Worm (Caenorhabditis elegans): ENCODE results near the gene tomm-40.

The tomm-40 gene

ce11 chrII:8938907-8939622 is 34.3 kb downstream of the tomm-40 start:
- TF ChIP-seq B0310.2 (tag; optimal IDR thresholded peaks at IDR 0.05), result no peak
- TF ChIP-seq scrt-1 (GFP tag; IDR thresholded peaks at IDR 0.05), result no peak
- no peak for TF ChIP-seq F13C5.2 (tag; optimal IDR thresholded peaks at IDR 0.05)
- no peak for TF ChIP-seq pes-1 (GFP tag; IDR thresholded peaks at IDR 0.05)
- no peak for TF ChIP-seq tbx-37 (GFP tag; conservative IDR thresholded peaks at IDR 0.05)
- TF ChIP-seq tra-4 (tag; optimal IDR thresholded peaks at IDR 0.05), result no peak
- no peak for TF ChIP-seq flt-1 (GFP tag; IDR thresholded peaks at IDR 0.05)
- TF ChIP-seq tbx-11 (GFP tag; IDR thresholded peaks at IDR 0.05), result no peak
- no peak for TF ChIP-seq aly-1 (tag; optimal IDR thresholded peaks at IDR 0.05)
- no peak for TF ChIP-seq ceh-36 (tag; optimal IDR thresholded peaks at IDR 0.05)
- no peak for TF ChIP-seq hmbx-1 (tag; optimal IDR thresholded peaks at IDR 0.05)
- TF ChIP-seq hnd-1 (tag; optimal IDR thresholded peaks at IDR 0.05), result no peak
- TF ChIP-seq sea-1 (GFP tag; conservative IDR thresholded peaks at IDR 0.05), result no peak
- TF ChIP-seq ama-1 (optimal IDR thresholded peaks at IDR 0.05), result no peak
- TF ChIP-seq hmg-4 (GFP tag; optimal IDR thresholded peaks at IDR 0.05), result no peak
- TF ChIP-seq ceh-13 (GFP tag; optimal IDR thresholded peaks at IDR 0.05), result no peak
- no peak for TF ChIP-seq ets-7 (tag; optimal IDR thresholded peaks at IDR 0.05)

ce11 chrII:8933693-8934432 is 39.5 kb downstream of the tomm-40 start, which contains the start of gene T21B10.3:
TSS of gene T21B10.3 (plus strand) at chrII:8934382.
- TF ChIP-seq ceh-36 (tag; optimal IDR thresholded peaks at IDR 0.05) (no peak), ets-7 (tag; optimal IDR thresholded peaks at IDR 0.05) (no peak), sea-1 (GFP tag; conservative IDR thresholded peaks at IDR 0.05) (no peak), hmg-4 (GFP tag; optimal IDR thresholded peaks at IDR 0.05) (no peak), hnd-1 (tag; optimal IDR thresholded peaks at IDR 0.05) (no peak), aly-1 (tag; optimal IDR thresholded peaks at IDR 0.05) (no peak), tbx-11 (GFP tag; IDR thresholded peaks at IDR 0.05) (no peak), tbx-37 (GFP tag; conservative IDR thresholded peaks at IDR 0.05) (no peak), ceh-13 (GFP tag; optimal IDR thresholded peaks at IDR 0.05) (no peak)

ce11 chrII:8932392-8932791 is 41.0 kb downstream of the tomm-40 start:
- TF ChIP-seq pes-1 (GFP tag; IDR thresholded peaks at IDR 0.05) (no peak), ceh-13 (GFP tag; optimal IDR thresholded peaks at IDR 0.05) (no peak), tra-4 (tag; optimal IDR thresholded peaks at IDR 0.05) (no peak), hmbx-1 (tag; optimal IDR thresholded peaks at IDR 0.05) (no peak), scrt-1 (GFP tag; IDR thresholded peaks at IDR 0.05) (no peak), ceh-36 (tag; optimal IDR thresholded peaks at IDR 0.05) (no peak), B0310.2 (tag; optimal IDR thresholded peaks at IDR 0.05) (no peak), hmg-4 (GFP tag; optimal IDR thresholded peaks at IDR 0.05) (no peak), ama-1 (optimal IDR thresholded peaks at IDR 0.05) (no peak), F13C5.2 (tag; optimal IDR thresholded peaks at IDR 0.05) (no peak)

- no peak for TF ChIP-seq pes-1 (GFP tag; IDR thresholded peaks at IDR 0.05)
- no peak for TF ChIP-seq tbx-37 (GFP tag; conservative IDR thresholded peaks at IDR 0.05)
- no peak for TF ChIP-seq hmg-4 (GFP tag; optimal IDR thresholded peaks at IDR 0.05)
- no peak for TF ChIP-seq ama-1 (optimal IDR thresholded peaks at IDR 0.05)
- no peak for TF ChIP-seq tbx-11 (GFP tag; IDR thresholded peaks at IDR 0.05)
- no peak for TF ChIP-seq ceh-36 (tag; optimal IDR thresholded peaks at IDR 0.05)
- TF ChIP-seq B0310.2 (tag; optimal IDR thresholded peaks at IDR 0.05), result no peak
- TF ChIP-seq hnd-1 (tag; optimal IDR thresholded peaks at IDR 0.05), result no peak
- no peak for TF ChIP-seq sea-1 (GFP tag; conservative IDR thresholded peaks at IDR 0.05)
- no peak for TF ChIP-seq aly-1 (tag; optimal IDR thresholded peaks at IDR 0.05)
- TF ChIP-seq scrt-1 (GFP tag; IDR thresholded peaks at IDR 0.05), result no peak
- no peak for TF ChIP-seq flt-1 (GFP tag; IDR thresholded peaks at IDR 0.05)
- no peak for TF ChIP-seq tra-4 (tag; optimal IDR thresholded peaks at IDR 0.05)
- no peak for TF ChIP-seq ceh-13 (GFP tag; optimal IDR thresholded peaks at IDR 0.05)
- TF ChIP-seq ets-7 (tag; optimal IDR thresholded peaks at IDR 0.05), result no peak
- TF ChIP-seq F13C5.2 (tag; optimal IDR thresholded peaks at IDR 0.05), result no peak
- no peak for TF ChIP-seq hmbx-1 (tag; optimal IDR thresholded peaks at IDR 0.05)
Measured at ce11 chrII:8931405-8932149, 41.8 kb downstream of the tomm-40 start.

ce11 chrII:8930763-8931162 is 42.6 kb downstream of the tomm-40 start, which contains the start of gene enol-1:
TSS of gene enol-1 (plus strand) at chrII:8930997.
- TF ChIP-seq tbx-37 (GFP tag; conservative IDR thresholded peaks at IDR 0.05) (no peak), aly-1 (tag; optimal IDR thresholded peaks at IDR 0.05) (no peak), tbx-11 (GFP tag; IDR thresholded peaks at IDR 0.05) (no peak), tra-4 (tag; optimal IDR thresholded peaks at IDR 0.05) (no peak)

ce11 chrII:8929771-8930170 is 43.6 kb downstream of the tomm-40 start, which contains the start of gene mrpl-50:
TSS of gene mrpl-50 (plus strand) at chrII:8929841.
- no peak for TF ChIP-seq flt-1 (GFP tag; IDR thresholded peaks at IDR 0.05)
- no peak for TF ChIP-seq tbx-37 (GFP tag; conservative IDR thresholded peaks at IDR 0.05)
- TF ChIP-seq sea-1 (GFP tag; conservative IDR thresholded peaks at IDR 0.05), result no peak
- TF ChIP-seq tra-4 (tag; optimal IDR thresholded peaks at IDR 0.05), result peak; percentile 22

ce11 chrII:8927253-8927791 is 46.0 kb downstream of the tomm-40 start, which contains the start of gene cct-2:
TSS of gene cct-2 (plus strand) at chrII:8927741.
- TF ChIP-seq tra-4 (tag; optimal IDR thresholded peaks at IDR 0.05) (no peak), B0310.2 (tag; optimal IDR thresholded peaks at IDR 0.05) (no peak), ets-7 (tag; optimal IDR thresholded peaks at IDR 0.05) (peak; percentile 25), hnd-1 (tag; optimal IDR thresholded peaks at IDR 0.05) (no peak), pes-1 (GFP tag; IDR thresholded peaks at IDR 0.05) (no peak), ceh-36 (tag; optimal IDR thresholded peaks at IDR 0.05) (no peak), hmbx-1 (tag; optimal IDR thresholded peaks at IDR 0.05) (no peak), tbx-37 (GFP tag; conservative IDR thresholded peaks at IDR 0.05) (no peak), sea-1 (GFP tag; conservative IDR thresholded peaks at IDR 0.05) (no peak), hmg-4 (GFP tag; optimal IDR thresholded peaks at IDR 0.05) (no peak), ama-1 (optimal IDR thresholded peaks at IDR 0.05) (no peak), scrt-1 (GFP tag; IDR thresholded peaks at IDR 0.05) (no peak), flt-1 (GFP tag; IDR thresholded peaks at IDR 0.05) (peak; percentile 52; the same call in 1 of the 2 replicates), F13C5.2 (tag; optimal IDR thresholded peaks at IDR 0.05) (no peak), aly-1 (tag; optimal IDR thresholded peaks at IDR 0.05) (no peak), tbx-11 (GFP tag; IDR thresholded peaks at IDR 0.05) (no peak)

Measured in whole organism, early embryonic.